Worm (Caenorhabditis elegans) whole organism, midembryonic: ENCODE results near the gene lact-4.

Source experiments
- T22C8.4 ChIP-seq: fragments of 200-800 bp; sonication (Bioruptor generic); IDR thresholded peaks from 2 replicates; pipeline ENCODE4 v1.3.6; 2022; ENCODE audit warnings: missing genetic modification characterization, missing compliant biosample characterization
- cog-1 ChIP-seq: sonication (generic microtip); optimal IDR thresholded peaks from 2 replicates; lab custom pipeline; 2016; ENCODE audit warnings: missing genetic modification characterization, missing compliant biosample characterization
- flt-1 ChIP-seq: fragments of 200-800 bp; sonication (Bioruptor generic); IDR thresholded peaks from 2 replicates; pipeline ENCODE4 v1.3.6; 2022; ENCODE audit warnings: missing genetic modification characterization, missing compliant biosample characterization
- klf-2 ChIP-seq: fragments of 200-800 bp; sonication (Bioruptor generic); conservative IDR thresholded peaks from 2 replicates; pipeline ENCODE4 v1.3.6; 2022; ENCODE audit warnings: missing genetic modification reagents, missing genetic modification characterization, missing compliant biosample characterization
- med-1 ChIP-seq: sonication (generic microtip); optimal IDR thresholded peaks from 2 replicates; lab custom pipeline; 2017; ENCODE audit warnings: missing genetic modification characterization, mild to moderate bottlenecking, missing compliant biosample characterization, antibody characterized with exemption, missing genetic modification reagents; ENCODE audit not compliant: insufficient read depth
- ref-1 ChIP-seq: fragments of 200-800 bp; sonication (Bioruptor generic); conservative IDR thresholded peaks from 2 replicates; pipeline ENCODE4 v1.3.6; 2022; ENCODE audit warnings: missing genetic modification reagents, missing genetic modification characterization, missing compliant biosample characterization
- tab-1 ChIP-seq: fragments of 200-800 bp; sonication (Bioruptor generic); IDR thresholded peaks from 2 replicates; pipeline ENCODE4 v1.3.6; 2022; ENCODE audit warnings: missing genetic modification characterization, missing compliant biosample characterization
- ztf-23 ChIP-seq: fragments of 200-800 bp; sonication (Bioruptor generic); IDR thresholded peaks from 2 replicates; pipeline ENCODE4 v1.3.6; 2022; ENCODE audit warnings: missing genetic modification reagents, missing genetic modification characterization, missing compliant biosample characterization

ce11 chrII:8449660-8450118 is 30.6 kb downstream of the lact-4 start, which contains the start of gene F22B5.4:
- no peak for TF ChIP-seq klf-2
- TF ChIP-seq med-1 (GFP tag; lab: Kevin White, UChicago) = no peak
- no peak for TF ChIP-seq T22C8.4
- no peak for TF ChIP-seq ref-1 (GFP tag; lab: Robert Waterston, UW)
- TF ChIP-seq ztf-23 (GFP tag; lab: Robert Waterston, UW) = no peak
- no peak for TF ChIP-seq cog-1 (tag; lab: Kevin White, UChicago)
- no peak for TF ChIP-seq flt-1 (GFP tag; lab: Robert Waterston, UW)
- no peak for TF ChIP-seq tab-1
